Worm (Caenorhabditis elegans) whole organism, late embryonic: ENCODE results near the gene clec-198.
"Not testable (repeated sequence)": the region's sequence is repeated elsewhere in the genome, so short reads cannot be mapped to it uniquely, and the experiment has no call there.

Source experiments
- C08G9.2 ChIP-seq: sonication (generic microtip); optimal IDR thresholded peaks from 2 replicates; lab custom pipeline; 2016; ENCODE audit warnings: mild to moderate bottlenecking, missing genetic modification characterization, moderate library complexity, missing compliant biosample characterization
- C38D4.7 ChIP-seq: fragments of 200-800 bp; sonication (Bioruptor generic); optimal IDR thresholded peaks from 2 replicates; lab custom pipeline; 2018; ENCODE audit warnings: mild to moderate bottlenecking, missing genetic modification characterization, moderate library complexity, missing compliant biosample characterization
- F13H6.1 ChIP-seq: sonication (generic microtip); optimal IDR thresholded peaks from 2 replicates; lab custom pipeline; 2016; ENCODE audit warnings: missing genetic modification characterization, missing compliant biosample characterization
- K02D7.2 ChIP-seq: sonication (generic microtip); optimal IDR thresholded peaks from 2 replicates; lab custom pipeline; 2017; ENCODE audit warnings: mild to moderate bottlenecking, missing genetic modification characterization, missing compliant biosample characterization
- T23F11.4 ChIP-seq: fragments of 200-800 bp; sonication (Bioruptor generic); optimal IDR thresholded peaks from 2 replicates; lab custom pipeline; 2018; ENCODE audit warnings: mild to moderate bottlenecking, missing genetic modification characterization, missing compliant biosample characterization
- Y22D7AL.16 ChIP-seq: sonication (generic microtip); optimal IDR thresholded peaks from 2 replicates; lab custom pipeline; 2016; ENCODE audit warnings: missing genetic modification characterization, missing compliant biosample characterization
- ahr-1 ChIP-seq: sonication (generic microtip); optimal IDR thresholded peaks from 2 replicates; lab custom pipeline; 2016; ENCODE audit warnings: missing genetic modification characterization, missing compliant biosample characterization
- ama-1 ChIP-seq: fragments of 150-350 bp; optimal IDR thresholded peaks from 2 replicates; lab custom pipeline; 2014
- ceh-14 ChIP-seq: sonication (generic microtip); optimal IDR thresholded peaks from 2 replicates; lab custom pipeline; 2016; ENCODE audit warnings: missing genotype, missing genetic modification characterization, missing compliant biosample characterization
- ceh-22 ChIP-seq: sonication (generic microtip); optimal IDR thresholded peaks from 2 replicates; lab custom pipeline; 2017; ENCODE audit warnings: missing biosample characterization, missing genetic modification characterization
- ceh-24 ChIP-seq: sonication (generic microtip); optimal IDR thresholded peaks from 2 replicates; lab custom pipeline; 2016; ENCODE audit warnings: mild to moderate bottlenecking, missing genetic modification characterization, missing compliant biosample characterization
- ceh-45 ChIP-seq: fragments of 200-800 bp; sonication (Bioruptor generic); IDR thresholded peaks from 2 replicates; pipeline ENCODE4 v1.3.6; 2022; ENCODE audit warnings: missing genetic modification reagents, missing genetic modification characterization, missing compliant biosample characterization
- ceh-48 ChIP-seq: sonication (generic microtip); optimal IDR thresholded peaks from 2 replicates; lab custom pipeline; 2016; ENCODE audit warnings: missing genetic modification characterization, inconsistent platforms, missing compliant biosample characterization
- ceh-6 ChIP-seq: fragments of 200-800 bp; sonication (Bioruptor generic); optimal IDR thresholded peaks from 2 replicates; lab custom pipeline; 2018; ENCODE audit warnings: mild to moderate bottlenecking, missing genetic modification characterization, missing compliant biosample characterization
- ceh-9 ChIP-seq: sonication (generic microtip); optimal IDR thresholded peaks from 2 replicates; lab custom pipeline; 2016; ENCODE audit warnings: mild to moderate bottlenecking, missing genetic modification characterization, inconsistent platforms, missing compliant biosample characterization
- dmd-4 ChIP-seq: sonication (generic microtip); optimal IDR thresholded peaks from 2 replicates; lab custom pipeline; 2016; ENCODE audit warnings: borderline replicate concordance, missing genetic modification characterization, missing compliant biosample characterization
- elt-2 ChIP-seq: sonication (generic microtip); optimal IDR thresholded peaks from 2 replicates; lab custom pipeline; 2016; ENCODE audit warnings: missing genetic modification reagents, missing genetic modification characterization, missing compliant biosample characterization
- elt-4 ChIP-seq: sonication (generic microtip); optimal IDR thresholded peaks from 2 replicates; lab custom pipeline; 2016; ENCODE audit warnings: missing genetic modification characterization, missing compliant biosample characterization
- ets-4 ChIP-seq: sonication (generic microtip); optimal IDR thresholded peaks from 2 replicates; lab custom pipeline; 2016; ENCODE audit warnings: missing genetic modification characterization, missing compliant biosample characterization
- eyg-1 ChIP-seq: sonication (generic microtip); optimal IDR thresholded peaks from 2 replicates; lab custom pipeline; 2016; ENCODE audit warnings: missing genotype, missing genetic modification characterization, missing compliant biosample characterization
- fax-1 ChIP-seq: sonication (generic microtip); optimal IDR thresholded peaks from 2 replicates; lab custom pipeline; 2016; ENCODE audit warnings: missing genotype, missing genetic modification characterization, missing compliant biosample characterization
- gmeb-2 ChIP-seq: sonication (generic microtip); optimal IDR thresholded peaks from 2 replicates; lab custom pipeline; 2016; ENCODE audit warnings: missing genetic modification characterization, inconsistent platforms, missing compliant biosample characterization
- hlh-15 ChIP-seq: sonication (generic microtip); optimal IDR thresholded peaks from 2 replicates; lab custom pipeline; 2016; ENCODE audit warnings: missing genetic modification characterization, missing compliant biosample characterization
- hlh-30 ChIP-seq: sonication (generic microtip); optimal IDR thresholded peaks from 2 replicates; lab custom pipeline; 2017; ENCODE audit warnings: antibody characterized with exemption, missing genetic modification characterization, missing compliant biosample characterization; ENCODE audit not compliant: insufficient read depth
- lim-6 ChIP-seq: sonication (generic microtip); optimal IDR thresholded peaks from 2 replicates; lab custom pipeline; 2016; ENCODE audit warnings: missing genetic modification characterization, missing compliant biosample characterization
- lin-11 ChIP-seq: fragments of 200-800 bp; sonication (Bioruptor generic); optimal IDR thresholded peaks from 2 replicates; lab custom pipeline; 2018; ENCODE audit warnings: mild to moderate bottlenecking, missing genetic modification characterization, missing compliant biosample characterization
- madf-2 ChIP-seq: sonication (generic microtip); optimal IDR thresholded peaks from 2 replicates; lab custom pipeline; 2017; ENCODE audit warnings: missing genetic modification characterization, missing compliant biosample characterization
- mec-3 ChIP-seq: sonication (generic microtip); optimal IDR thresholded peaks from 2 replicates; lab custom pipeline; 2016; ENCODE audit warnings: borderline replicate concordance, missing genetic modification characterization, missing compliant biosample characterization
- nfya-1 ChIP-seq: sonication (generic microtip); optimal IDR thresholded peaks from 2 replicates; lab custom pipeline; 2017; ENCODE audit warnings: missing genetic modification characterization, mild to moderate bottlenecking, missing compliant biosample characterization, antibody characterized with exemption, moderate library complexity
- nhr-11 ChIP-seq: fragments of 150-350 bp; optimal IDR thresholded peaks from 2 replicates; lab custom pipeline; 2014; ENCODE audit warnings: missing biosample characterization, missing genetic modification characterization
- odd-2 ChIP-seq: sonication (generic microtip); optimal IDR thresholded peaks from 2 replicates; lab custom pipeline; 2017; ENCODE audit warnings: antibody characterized with exemption, mild to moderate bottlenecking, missing genetic modification characterization, missing compliant biosample characterization
- pag-3 ChIP-seq: sonication (generic microtip); optimal IDR thresholded peaks from 2 replicates; lab custom pipeline; 2016; ENCODE audit warnings: missing compliant biosample characterization, missing genetic modification characterization, borderline replicate concordance
- pat-9 ChIP-seq: fragments of 200-800 bp; sonication (Bioruptor generic); optimal IDR thresholded peaks from 2 replicates; lab custom pipeline; 2018; ENCODE audit warnings: mild to moderate bottlenecking, missing genetic modification characterization, moderate library complexity, missing compliant biosample characterization
- pax-1 ChIP-seq: fragments of 150-350 bp; optimal IDR thresholded peaks from 2 replicates; lab custom pipeline; 2014; ENCODE audit warnings: missing biosample characterization, missing genetic modification characterization
- pha-2 ChIP-seq: sonication (generic microtip); optimal IDR thresholded peaks from 2 replicates; lab custom pipeline; 2017; ENCODE audit warnings: mild to moderate bottlenecking, missing genetic modification characterization, missing compliant biosample characterization
- pros-1 ChIP-seq: fragments of 150-350 bp; optimal IDR thresholded peaks from 2 replicates; lab custom pipeline; 2014; ENCODE audit warnings: missing biosample characterization, missing genetic modification reagents, missing genetic modification characterization
- sdc-2 ChIP-seq: sonication (generic microtip); optimal IDR thresholded peaks from 2 replicates; lab custom pipeline; 2016; ENCODE audit warnings: missing genotype, missing genetic modification characterization, missing compliant biosample characterization
- sox-2 ChIP-seq: fragments of 200-800 bp; sonication (Bioruptor generic); IDR thresholded peaks from 2 replicates; pipeline ENCODE4 v1.3.6; 2022; ENCODE audit warnings: missing genetic modification reagents, missing genetic modification characterization, missing compliant biosample characterization
- sox-4 ChIP-seq: sonication (generic microtip); optimal IDR thresholded peaks from 2 replicates; lab custom pipeline; 2017; ENCODE audit warnings: mild to moderate bottlenecking, missing genetic modification characterization, inconsistent platforms, missing compliant biosample characterization
- tbx-2 ChIP-seq: sonication (generic microtip); optimal IDR thresholded peaks from 2 replicates; lab custom pipeline; 2016; ENCODE audit warnings: missing genetic modification characterization, missing compliant biosample characterization
- ttx-3 ChIP-seq: sonication (generic microtip); optimal IDR thresholded peaks from 2 replicates; lab custom pipeline; 2016; ENCODE audit warnings: missing genetic modification reagents, missing genetic modification characterization, missing compliant biosample characterization
- unc-86 ChIP-seq: sonication (generic microtip); optimal IDR thresholded peaks from 2 replicates; lab custom pipeline; 2016; ENCODE audit warnings: missing genetic modification characterization, missing compliant biosample characterization
- zip-5 ChIP-seq: sonication (generic microtip); optimal IDR thresholded peaks from 2 replicates; lab custom pipeline; 2016; ENCODE audit warnings: missing genetic modification characterization, missing compliant biosample characterization

The clec-198 gene

ce11 chrIV:17346599-17347218 lies at the start of gene clec-198, which contains the start of gene clec-197:
Gene clec-198 (plus strand): TSS chrIV:17347168.
Gene clec-197 (minus strand): TSS chrIV:17346699.
- TF ChIP-seq K02D7.2 (tag; lab: Kevin White, UChicago) = no peak
- no peak for TF ChIP-seq nfya-1
- no peak for TF ChIP-seq mec-3
- no peak for TF ChIP-seq dmd-4 (tag; lab: Kevin White, UChicago)
- TF ChIP-seq fax-1 (tag; lab: Kevin White, UChicago) = no peak
- TF ChIP-seq eyg-1 = no peak
- no peak for TF ChIP-seq T23F11.4 (GFP tag; lab: Kevin White, UChicago)
- TF ChIP-seq sdc-2 = no peak
- no peak for TF ChIP-seq ceh-45 (GFP tag; lab: Robert Waterston, UW)
- no peak for TF ChIP-seq ets-4 (tag; lab: Kevin White, UChicago)
- no peak for TF ChIP-seq sox-2 (GFP tag; lab: Robert Waterston, UW)

DNA sequence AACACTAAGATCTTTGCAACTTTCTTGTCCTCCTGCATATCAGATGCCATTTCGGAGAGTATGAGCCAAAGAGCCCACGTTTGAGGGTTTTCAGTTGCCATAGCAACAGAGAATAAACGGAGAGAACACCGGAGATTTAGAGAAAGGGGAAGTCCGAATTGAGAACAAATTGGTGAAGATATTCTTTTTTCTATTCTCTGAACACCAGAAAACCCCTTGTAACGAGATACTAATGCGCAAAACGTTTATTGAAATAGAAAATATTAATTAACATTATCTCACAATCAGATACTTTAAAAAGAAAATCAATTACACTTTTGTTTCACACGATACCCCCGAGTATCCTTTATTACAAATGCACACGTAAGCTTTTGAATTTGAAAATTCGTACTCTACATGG lies 45.0 kb upstream of the clec-198 start, which contains the start of gene ifta-2:
Gene ifta-2, minus strand, starts transcription at position 101 of the 400 bp plus-strand sequence.
- TF ChIP-seq ttx-3 (tag; lab: Kevin White, UChicago) = no peak
- no peak for TF ChIP-seq odd-2
- TF ChIP-seq madf-2 = no peak
- no peak for TF ChIP-seq ceh-6 (GFP tag; lab: Kevin White, UChicago)
- no peak for TF ChIP-seq ets-4 (tag; lab: Kevin White, UChicago)
- TF ChIP-seq nhr-11 (tag; lab: Kevin White, UChicago) = no peak
- TF ChIP-seq hlh-30 (tag; lab: Kevin White, UChicago) = no peak
- TF ChIP-seq, all 69 proteins: peak for 0

ce11 chrIV:17307223-17307622 lies 39.7 kb upstream of the clec-198 start, which contains the start of gene T28F3.8:
Gene T28F3.8 (minus strand): TSS chrIV:17307323.
- not testable (repeated sequence) for TF ChIP-seq tbx-2, lin-11, zip-5 (tag; lab: Kevin White, UChicago)

ce11 chrIV:17308211-17308610 lies 38.8 kb upstream of the clec-198 start, which contains the start of gene T28F3.9:
Gene T28F3.9 (plus strand): TSS chrIV:17308511.
- TF ChIP-seq ahr-1 (tag; lab: Kevin White, UChicago) (no peak), hlh-15 (tag; lab: Kevin White, UChicago) (no peak), pat-9 (tag; lab: Kevin White, UChicago) (no peak), sox-2 (GFP tag; lab: Robert Waterston, UW) (no peak), pha-2 (tag; lab: Kevin White, UChicago) (no peak), gmeb-2 (tag; lab: Kevin White, UChicago) (no peak), K02D7.2 (tag; lab: Kevin White, UChicago) (no peak), ceh-24 (no peak), C38D4.7 (GFP tag; lab: Kevin White, UChicago) (no peak), lim-6 (no peak), ceh-22 (tag; lab: Kevin White, UChicago) (no peak), pros-1 (no peak), ama-1 (lab: Kevin White, UChicago) (no peak), pax-1 (no peak)

ce11 chrIV:17311842-17312241 lies 35.1 kb upstream of the clec-198 start, which contains the start of gene snf-9:
Gene snf-9 (plus strand): TSS chrIV:17312142.
- TF ChIP-seq Y22D7AL.16 (tag; lab: Kevin White, UChicago) (no peak), C38D4.7 (GFP tag; lab: Kevin White, UChicago) (no peak), F13H6.1 (no peak), C08G9.2 (tag; lab: Kevin White, UChicago) (no peak), pag-3 (tag; lab: Kevin White, UChicago) (no peak), elt-4 (tag; lab: Kevin White, UChicago) (no peak), gmeb-2 (tag; lab: Kevin White, UChicago) (no peak), ceh-24 (no peak), sox-4 (no peak), hlh-15 (tag; lab: Kevin White, UChicago) (no peak), elt-2 (no peak), ceh-14 (tag; lab: Kevin White, UChicago) (no peak), ceh-9 (tag; lab: Kevin White, UChicago) (no peak), pax-1 (no peak), nfya-1 (no peak), ceh-48 (no peak), unc-86 (tag; lab: Kevin White, UChicago) (no peak), ceh-22 (tag; lab: Kevin White, UChicago) (no peak), ceh-6 (GFP tag; lab: Kevin White, UChicago) (no peak)
